Worm (Caenorhabditis elegans) whole organism, L1 larva: Measurements from ENCODE around the gene F20C5.11.

Experiments used
- fkh-10 ChIP-seq: sonication (generic microtip); optimal IDR thresholded peaks from 2 replicates; lab custom pipeline; 2017; ENCODE audit warnings: missing biosample characterization, missing genetic modification reagents, missing genetic modification characterization
- nhr-237 ChIP-seq: fragments of 150-350 bp; optimal IDR thresholded peaks from 2 replicates; lab custom pipeline; 2014; ENCODE audit warnings: missing biosample characterization, missing genetic modification characterization

- no peak for TF ChIP-seq fkh-10
- no peak for TF ChIP-seq nhr-237
These were observed 36.5 kb downstream of the F20C5.11 start, which contains the start of gene pgm-3 for ce11 chrIV:8725345-8725744.
